Fruit fly (Drosophila melanogaster): ENCODE measurements around the gene CG6048.

dm6 chrX:5983390-5983789 is 31.0 kb downstream of the CG6048 start:
- TF ChIP-seq psq (optimal IDR thresholded peaks at IDR 0.05) (no peak), usp (GFP tag; optimal IDR thresholded peaks at IDR 0.05) (no peak)

Data from whole organism.